Worm (Caenorhabditis elegans): ENCODE results near the gene fbxb-63.

The fbxb-63 gene

ce11 chrV:19303589-19304174 is at the start of gene fbxb-63, which contains the start of gene fbxb-61:
fbxb-63 (minus strand) TSS chrV:19303730.
fbxb-61 (plus strand) TSS chrV:19304124.
- TF ChIP-seq madf-8 (GFP tag; conservative IDR thresholded peaks at IDR 0.05) (no peak), C06A6.2 (GFP tag; conservative IDR thresholded peaks at IDR 0.05) (no peak), rpc-1 (optimal IDR thresholded peaks at IDR 0.05) (no peak), rpc-1 (tag; optimal IDR thresholded peaks at IDR 0.05) (no peak), bed-1 (GFP tag; IDR thresholded peaks at IDR 0.05) (no peak), hlh-12 (tag; optimal IDR thresholded peaks at IDR 0.05) (no peak), hrde-1 (tag; optimal IDR thresholded peaks at IDR 0.05; ENCODE audit: borderline replicate concordance) (no peak), madf-6 (GFP tag; IDR thresholded peaks at IDR 0.05) (no peak), ztf-25 (GFP tag; IDR thresholded peaks at IDR 0.05) (no peak), Y53G8AR.9 (GFP tag; conservative IDR thresholded peaks at IDR 0.05) (no peak), Y53F4B.3 (GFP tag; IDR thresholded peaks at IDR 0.05) (no peak), dpff-1 (tag; optimal IDR thresholded peaks at IDR 0.05) (no peak), F23B12.7 (tag; optimal IDR thresholded peaks at IDR 0.05; ENCODE audit: insufficient read depth) (no peak), F52B5.7 (tag; optimal IDR thresholded peaks at IDR 0.05) (no peak), F57C9.4 (tag; optimal IDR thresholded peaks at IDR 0.05) (no peak), hmg-1.2 (GFP tag; IDR thresholded peaks at IDR 0.05) (no peak), ztf-6 (GFP tag; IDR thresholded peaks at IDR 0.05) (no peak), F55B11.4 (tag; optimal IDR thresholded peaks at IDR 0.05; ENCODE audit: borderline replicate concordance, insufficient read depth) (no peak), rec-8 (tag; optimal IDR thresholded peaks at IDR 0.05) (no peak), ztf-22 (GFP tag; optimal IDR thresholded peaks at IDR 0.05) (no peak), lsy-27 (tag; optimal IDR thresholded peaks at IDR 0.05; ENCODE audit: borderline replicate concordance, insufficient read depth) (no peak)

ce11 chrV:19351944-19352343 is 48.4 kb upstream of the fbxb-63 start:
- TF ChIP-seq cebp-1 (GFP tag; IDR thresholded peaks at IDR 0.05) (no peak), cebp-1 (tag; optimal IDR thresholded peaks at IDR 0.05) (peak; percentile 6), F55B11.4 (tag; optimal IDR thresholded peaks at IDR 0.05; ENCODE audit: borderline replicate concordance, insufficient read depth) (no peak)

- TF ChIP-seq attf-6 (GFP tag; IDR thresholded peaks at IDR 0.05) (no peak), F39B2.1 (GFP tag; IDR thresholded peaks at IDR 0.05) (no peak), mel-28 (tag; optimal IDR thresholded peaks at IDR 0.05; ENCODE audit: borderline replicate concordance) (no peak), egl-44 (GFP tag; IDR thresholded peaks at IDR 0.05) (no peak), ztf-26 (tag; optimal IDR thresholded peaks at IDR 0.05) (no peak), snpc-1.3 (tag; optimal IDR thresholded peaks at IDR 0.05; ENCODE audit: insufficient read depth) (no peak), F10E7.11 (tag; optimal IDR thresholded peaks at IDR 0.05) (no peak), hrde-1 (tag; optimal IDR thresholded peaks at IDR 0.05; ENCODE audit: borderline replicate concordance) (no peak), zim-3 (tag; optimal IDR thresholded peaks at IDR 0.05) (no peak)
Measured at ce11 chrV:19337333-19337732, 33.8 kb upstream of the fbxb-63 start.

- TF ChIP-seq nfya-2 (GFP tag; IDR thresholded peaks at IDR 0.05) = no peak
- TF ChIP-seq lin-35 (GFP tag; optimal IDR thresholded peaks at IDR 0.05) = no peak
- no peak for TF ChIP-seq Y79H2A.3 (GFP tag; conservative IDR thresholded peaks at IDR 0.05)
- TF ChIP-seq egl-44 (GFP tag; IDR thresholded peaks at IDR 0.05) = no peak
- TF ChIP-seq hrde-1 (tag; optimal IDR thresholded peaks at IDR 0.05; ENCODE audit: borderline replicate concordance) = no peak
Measured at ce11 chrV:19329263-19329662, 25.7 kb upstream of the fbxb-63 start, which contains the start of gene fbxb-65. fbxb-65 (plus strand) TSS chrV:19329563.

All from whole organism, young adult.